Worm (Caenorhabditis elegans): ENCODE measurements around the gene M163.5.

Gene M163.5

ce11 chrX:14480248-14480647, 6.4 kb downstream of the M163.5 start, which contains the start of gene gfi-3 (continued):
- TF ChIP-seq F49E8.2 (tag; optimal IDR thresholded peaks at IDR 0.05; ENCODE audit: borderline replicate concordance): no peak
- TF ChIP-seq attf-4 (tag; optimal IDR thresholded peaks at IDR 0.05): no peak
- TF ChIP-seq ceh-32 (tag; optimal IDR thresholded peaks at IDR 0.05; ENCODE audit: poor library complexity): no peak
- peak; percentile 55 for TF ChIP-seq snpc-4 (tag; optimal IDR thresholded peaks at IDR 0.05)
- TF ChIP-seq spr-1 (tag; optimal IDR thresholded peaks at IDR 0.05): peak; percentile 46
- peak; percentile 64; the same call in 1 of the 2 replicates for TF ChIP-seq egl-43 (GFP tag; IDR thresholded peaks at IDR 0.05)
- no peak for TF ChIP-seq daf-19 (GFP tag; conservative IDR thresholded peaks at IDR 0.05)
- peak; percentile 71; the same call in 1 of the 2 replicates for TF ChIP-seq ceh-20 (GFP tag; IDR thresholded peaks at IDR 0.05)
- no peak for TF ChIP-seq daf-8 (GFP tag; IDR thresholded peaks at IDR 0.05)
- TF ChIP-seq nhr-25 (tag; optimal IDR thresholded peaks at IDR 0.05; ENCODE audit: borderline replicate concordance, insufficient read depth): peak; percentile 50
- TF ChIP-seq mes-2 (tag; optimal IDR thresholded peaks at IDR 0.05; ENCODE audit: poor library complexity, severe bottlenecking): peak; percentile 89
- TF ChIP-seq spr-3 (GFP tag; optimal IDR thresholded peaks at IDR 0.05): peak; percentile 12
- peak; percentile 95 for TF ChIP-seq dve-1 (tag; optimal IDR thresholded peaks at IDR 0.05; ENCODE audit: insufficient read depth)
- peak; percentile 66 for TF ChIP-seq nhr-48 (tag; optimal IDR thresholded peaks at IDR 0.05)
- TF ChIP-seq R02D3.7 (tag; optimal IDR thresholded peaks at IDR 0.05): no peak
- peak; percentile 72 for TF ChIP-seq ctbp-1 (GFP tag; IDR thresholded peaks at IDR 0.05)
- peak in 1 of 2 experiments; percentile 22 for TF ChIP-seq daf-16 (GFP tag; optimal IDR thresholded peaks at IDR 0.05)
- TF ChIP-seq daf-16 (tag; optimal IDR thresholded peaks at IDR 0.05): peak; percentile 59
- TF ChIP-seq nhr-76 (tag; optimal IDR thresholded peaks at IDR 0.05): no peak
- TF ChIP-seq unc-130 (GFP tag; optimal IDR thresholded peaks at IDR 0.05): no peak
- peak; percentile 76 for TF ChIP-seq hmg-1.1 (GFP tag; IDR thresholded peaks at IDR 0.05)
- no peak for TF ChIP-seq ZK337.2 (GFP tag; IDR thresholded peaks at IDR 0.05)
- no peak for TF ChIP-seq ces-1 (GFP tag; optimal IDR thresholded peaks at IDR 0.05)
- TF ChIP-seq lin-13 (GFP tag; optimal IDR thresholded peaks at IDR 0.05): peak; percentile 61
- peak; percentile 61; the same call in 1 of the 2 replicates for TF ChIP-seq tra-1 (GFP tag; IDR thresholded peaks at IDR 0.05)
- TF ChIP-seq arid-1 (GFP tag; conservative IDR thresholded peaks at IDR 0.05): peak; percentile 52; the same call in 1 of the 2 replicates
- no peak for TF ChIP-seq Y48G9A.11 (GFP tag; IDR thresholded peaks at IDR 0.05)
- no peak for TF ChIP-seq T20F7.1 (GFP tag; optimal IDR thresholded peaks at IDR 0.05)
- TF ChIP-seq ztf-11 (tag; optimal IDR thresholded peaks at IDR 0.05): no peak
- no peak for TF ChIP-seq sdz-12 (GFP tag; optimal IDR thresholded peaks at IDR 0.05)
- peak; percentile 85 for TF ChIP-seq rbr-2 (tag; optimal IDR thresholded peaks at IDR 0.05)
- no peak for TF ChIP-seq unc-62 (GFP tag; optimal IDR thresholded peaks at IDR 0.05 in 1 of 2)
- TF ChIP-seq unc-62 (tag; optimal IDR thresholded peaks at IDR 0.05): no peak
- TF ChIP-seq ceh-44 (GFP tag; IDR thresholded peaks at IDR 0.05): no peak
- TF ChIP-seq hlh-30 (tag; optimal IDR thresholded peaks at IDR 0.05; ENCODE audit: insufficient read depth): peak; percentile 73
- 0 out of 2 replicates have a peak, but pooled peaks have one; percentile 19 for TF ChIP-seq lin-29 (GFP tag; IDR thresholded peaks at IDR 0.05)
- TF ChIP-seq skn-1 (tag; optimal IDR thresholded peaks at IDR 0.05): no peak
- no peak for TF ChIP-seq pqm-1 (tag; optimal IDR thresholded peaks at IDR 0.05)
- TF ChIP-seq vab-7 (GFP tag; IDR thresholded peaks at IDR 0.05): no peak
- TF ChIP-seq gei-8 (GFP tag; optimal IDR thresholded peaks at IDR 0.05): no peak
- TF ChIP-seq dmd-8 (GFP tag; IDR thresholded peaks at IDR 0.05): 0 out of 2 replicates have a peak, but pooled peaks have one; percentile 31
- no peak for TF ChIP-seq nhr-237 (tag; optimal IDR thresholded peaks at IDR 0.05)
- TF ChIP-seq lin-38 (GFP tag; IDR thresholded peaks at IDR 0.05): no peak
- TF ChIP-seq Y105C5A.15 (GFP tag; IDR thresholded peaks at IDR 0.05): no peak
- TF ChIP-seq nhr-10 (tag; optimal IDR thresholded peaks at IDR 0.05): no peak
- peak; percentile 95 for TF ChIP-seq aha-1 (tag)
- TF ChIP-seq Y5F2A.4 (GFP tag; optimal IDR thresholded peaks at IDR 0.05): no peak
- TF ChIP-seq cey-2 (tag; optimal IDR thresholded peaks at IDR 0.05; ENCODE audit: borderline replicate concordance, insufficient read depth): no peak
- peak; percentile 53 for TF ChIP-seq F37D6.2 (tag; optimal IDR thresholded peaks at IDR 0.05)
- TF ChIP-seq saeg-2 (GFP tag; IDR thresholded peaks at IDR 0.05): 0 out of 2 replicates have a peak, but pooled peaks have one; percentile 46
- peak; percentile 82 for TF ChIP-seq hlh-11 (tag; optimal IDR thresholded peaks at IDR 0.05)
